Worm (Caenorhabditis elegans) whole organism, L1 larva: ENCODE data around the gene mrp-6.

ENCODE experiments used
- egl-27 ChIP-seq, 2 experiments: fragments of 150-350 bp in 1 of 2; sonication (generic microtip); optimal IDR thresholded peaks; 3 replicates each; lab custom pipeline; 2017 to 2018; ENCODE audit warnings: missing biosample characterization in 2 of 2, missing genetic modification characterization in 2 of 2, missing genetic modification reagents in 2 of 2
- elt-3 ChIP-seq, 6 experiments: fragments of 150-350 bp in 1 of 6; sonication (generic microtip); optimal IDR thresholded peaks; 2 replicates each; lab custom pipeline; 2017 to 2018; ENCODE audit warnings: missing biosample characterization in 6 of 6, missing genetic modification characterization in 6 of 6, inconsistent platforms in 1 of 6
- jun-1 ChIP-seq: fragments of 150-350 bp; optimal IDR thresholded peaks from 2 replicates; lab custom pipeline; 2014; ENCODE audit warnings: missing biosample characterization, missing genetic modification reagents, missing genetic modification characterization
- lin-14 ChIP-seq: fragments of 200-800 bp; sonication (Bioruptor generic); optimal IDR thresholded peaks from 2 replicates; lab custom pipeline; 2018; ENCODE audit warnings: mild to moderate bottlenecking, missing genetic modification characterization, moderate library complexity, missing compliant biosample characterization
- lin-35 ChIP-seq, 2 experiments: fragments of 150-350 bp; optimal IDR thresholded peaks; 2 replicates each; lab custom pipeline; 2014; ENCODE audit warnings: missing biosample characterization in 2 of 2, missing genetic modification characterization in 2 of 2, missing genetic modification reagents in 2 of 2
- nhr-19 ChIP-seq: fragments of 200-800 bp; sonication (Bioruptor generic); conservative IDR thresholded peaks from 2 replicates; pipeline ENCODE4 v1.3.6; 2022; ENCODE audit warnings: missing genetic modification characterization, missing compliant biosample characterization
- nhr-237 ChIP-seq: fragments of 150-350 bp; optimal IDR thresholded peaks from 2 replicates; lab custom pipeline; 2014; ENCODE audit warnings: missing biosample characterization, missing genetic modification characterization
- nhr-90 ChIP-seq: sonication (generic microtip); optimal IDR thresholded peaks from 2 replicates; lab custom pipeline; 2016; ENCODE audit warnings: mild to moderate bottlenecking, missing genetic modification characterization, missing compliant biosample characterization; ENCODE audit not compliant: poor library complexity
- skn-1 ChIP-seq: fragments of 150-350 bp; optimal IDR thresholded peaks from 2 replicates; lab custom pipeline; 2014; ENCODE audit warnings: missing biosample characterization, missing genetic modification characterization
- snu-23 ChIP-seq: sonication (generic microtip); optimal IDR thresholded peaks from 2 replicates; lab custom pipeline; 2016; ENCODE audit warnings: missing genetic modification characterization, missing compliant biosample characterization
- sptf-1 ChIP-seq: fragments of 150-350 bp; optimal IDR thresholded peaks from 2 replicates; lab custom pipeline; 2014; ENCODE audit warnings: missing biosample characterization, missing genetic modification characterization
- tbx-2 ChIP-seq: sonication (generic microtip); optimal IDR thresholded peaks from 2 replicates; lab custom pipeline; 2016; ENCODE audit warnings: missing genetic modification characterization, missing compliant biosample characterization

ce11 chrX:4131354-4131753 is 55.2 kb downstream of the mrp-6 start:
- TF ChIP-seq sptf-1 (tag; lab: Kevin White, UChicago) (no peak), elt-3 (tag; optimal IDR thresholded peaks at IDR 0.05; lab: Kevin White, UChicago) (no peak), egl-27 (tag; optimal IDR thresholded peaks at IDR 0.05; lab: Kevin White, UChicago) (no peak), nhr-19 (peak; percentile 72), tbx-2 (tag; lab: Kevin White, UChicago) (peak; percentile 17), skn-1 (tag; lab: Kevin White, UChicago) (no peak), lin-35 (GFP tag; optimal IDR thresholded peaks at IDR 0.05; lab: Kevin White, UChicago) (no peak), snu-23 (GFP tag; lab: Kevin White, UChicago) (peak; percentile 50), lin-14 (peak; percentile 56), jun-1 (tag; lab: Kevin White, UChicago) (no peak), nhr-237 (tag; lab: Kevin White, UChicago) (no peak), nhr-90 (tag; lab: Kevin White, UChicago) (no peak)
